Worm (Caenorhabditis elegans) whole organism, L3 larva: ENCODE measurements around the gene spp-21.

ENCODE experiments used
- mml-1 ChIP-seq: fragments of 150-350 bp; sonication (generic microtip); optimal IDR thresholded peaks from 3 replicates; lab custom pipeline; 2014; ENCODE audit warnings: missing biosample characterization, missing genetic modification characterization
- ztf-4 ChIP-seq: fragments of 150-350 bp; optimal IDR thresholded peaks from 2 replicates; lab custom pipeline; 2014; ENCODE audit warnings: missing biosample characterization, missing genetic modification characterization

ce11 chrX:11481825-11482093 lies 8.2 kb upstream of the spp-21 start:
- TF ChIP-seq ztf-4 (tag; lab: Kevin White, UChicago) (no peak), mml-1 (no peak)
